Worm (Caenorhabditis elegans) whole organism, L2 larva: ENCODE results near the gene sand-1.

Experiments
- C34F6.9 ChIP-seq: fragments of 150-350 bp; optimal IDR thresholded peaks from 2 replicates; lab custom pipeline; 2014; ENCODE audit warnings: missing biosample characterization, missing genetic modification characterization
- F13H6.1 ChIP-seq: sonication (generic microtip); optimal IDR thresholded peaks from 2 replicates; lab custom pipeline; 2016; ENCODE audit warnings: missing genetic modification characterization, missing compliant biosample characterization
- Y55F3AM.14 ChIP-seq: fragments of 200-800 bp; sonication (Bioruptor generic); optimal IDR thresholded peaks from 2 replicates; lab custom pipeline; 2018; ENCODE audit warnings: mild to moderate bottlenecking, missing genetic modification characterization, missing compliant biosample characterization
- ZK546.5 ChIP-seq: sonication (generic microtip); optimal IDR thresholded peaks from 2 replicates; lab custom pipeline; 2017; ENCODE audit warnings: missing biosample characterization, missing genetic modification characterization
- alr-1 ChIP-seq: fragments of 150-350 bp; optimal IDR thresholded peaks from 2 replicates; lab custom pipeline; 2014; ENCODE audit warnings: missing biosample characterization, missing genetic modification characterization
- ama-1 ChIP-seq: fragments of 150-350 bp; optimal IDR thresholded peaks from 2 replicates; lab custom pipeline; 2018; ENCODE audit warnings: inconsistent platforms
- crh-2 ChIP-seq: sonication (generic microtip); optimal IDR thresholded peaks from 2 replicates; lab custom pipeline; 2017; ENCODE audit warnings: missing biosample characterization, missing genetic modification characterization
- dmd-4 ChIP-seq: sonication (generic microtip); optimal IDR thresholded peaks from 2 replicates; lab custom pipeline; 2017; ENCODE audit warnings: missing biosample characterization, missing genetic modification characterization
- egl-27 ChIP-seq: sonication (generic microtip); optimal IDR thresholded peaks from 3 replicates; lab custom pipeline; 2017; ENCODE audit warnings: missing biosample characterization, missing genetic modification reagents, missing genetic modification characterization
- elt-1 ChIP-seq: fragments of 150-350 bp; optimal IDR thresholded peaks from 2 replicates; lab custom pipeline; 2014; ENCODE audit warnings: missing biosample characterization, missing genetic modification characterization
- fos-1 ChIP-seq: fragments of 150-350 bp; optimal IDR thresholded peaks from 2 replicates; lab custom pipeline; 2014; ENCODE audit warnings: missing biosample characterization, missing genetic modification characterization
- gmeb-1 ChIP-seq: fragments of 150-350 bp; optimal IDR thresholded peaks from 2 replicates; lab custom pipeline; 2014; ENCODE audit warnings: missing biosample characterization, missing genetic modification characterization
- lin-11 ChIP-seq: fragments of 150-350 bp; sonication (generic microtip); optimal IDR thresholded peaks from 2 replicates; lab custom pipeline; 2014; ENCODE audit warnings: missing biosample characterization, missing genetic modification characterization, inconsistent platforms, mixed read lengths
- lin-13 ChIP-seq: fragments of 150-350 bp; optimal IDR thresholded peaks from 2 replicates; lab custom pipeline; 2014; ENCODE audit warnings: missing biosample characterization, missing genetic modification reagents, missing genetic modification characterization
- lsy-2 ChIP-seq, 2 experiments: fragments of 150-350 bp in 1 of 2; sonication (generic microtip) in 1 of 2; optimal IDR thresholded peaks; 2 replicates each; lab custom pipeline; 2014 to 2017; ENCODE audit warnings: missing biosample characterization in 2 of 2, missing genetic modification characterization in 2 of 2
- mdl-1 ChIP-seq, 2 experiments: fragments of 150-350 bp in 1 of 2; sonication (generic microtip) in 1 of 2; optimal IDR thresholded peaks; 2 replicates each; lab custom pipeline; 2017; ENCODE audit warnings: missing biosample characterization in 2 of 2, missing genetic modification characterization in 2 of 2
- nhr-10 ChIP-seq: sonication (generic microtip); optimal IDR thresholded peaks from 2 replicates; lab custom pipeline; 2017; ENCODE audit warnings: missing biosample characterization, missing genetic modification characterization
- nhr-129 ChIP-seq: fragments of 150-350 bp; optimal IDR thresholded peaks from 2 replicates; lab custom pipeline; 2014; ENCODE audit warnings: missing biosample characterization, missing genetic modification characterization
- nhr-21 ChIP-seq: fragments of 150-350 bp; optimal IDR thresholded peaks from 2 replicates; lab custom pipeline; 2014; ENCODE audit warnings: missing biosample characterization, missing genetic modification characterization
- nhr-23 ChIP-seq: fragments of 150-350 bp; optimal IDR thresholded peaks from 2 replicates; lab custom pipeline; 2014; ENCODE audit warnings: missing biosample characterization, missing genetic modification reagents, missing genetic modification characterization
- nhr-237 ChIP-seq: fragments of 150-350 bp; optimal IDR thresholded peaks from 2 replicates; lab custom pipeline; 2014; ENCODE audit warnings: missing biosample characterization, missing genetic modification characterization
- nhr-6 ChIP-seq: fragments of 150-350 bp; optimal IDR thresholded peaks from 2 replicates; lab custom pipeline; 2014; ENCODE audit warnings: missing biosample characterization, missing genetic modification characterization
- nhr-77 ChIP-seq: fragments of 150-350 bp; optimal IDR thresholded peaks from 2 replicates; lab custom pipeline; 2014; ENCODE audit warnings: missing biosample characterization, missing genetic modification characterization
- peb-1 ChIP-seq: fragments of 150-350 bp; optimal IDR thresholded peaks from 2 replicates; lab custom pipeline; 2014; ENCODE audit warnings: missing biosample characterization, missing genetic modification characterization
- skn-1 ChIP-seq: sonication (generic microtip); optimal IDR thresholded peaks from 2 replicates; lab custom pipeline; 2017; ENCODE audit warnings: missing biosample characterization, missing genetic modification characterization
- sma-3 ChIP-seq: sonication (generic microtip); optimal IDR thresholded peaks from 2 replicates; lab custom pipeline; 2016; ENCODE audit warnings: missing genetic modification reagents, missing genetic modification characterization, missing compliant biosample characterization
- sma-9 ChIP-seq, 2 experiments: fragments of 150-350 bp in 1 of 2; sonication (generic microtip) in 1 of 2; optimal IDR thresholded peaks; 2 replicates each; lab custom pipeline; 2014 to 2016; ENCODE audit warnings: missing genetic modification characterization in 2 of 2, mild to moderate bottlenecking in 1 of 2, missing biosample characterization in 1 of 2, missing compliant biosample characterization in 1 of 2, missing genetic modification reagents in 1 of 2, moderate library complexity in 1 of 2
- snpc-4 ChIP-seq: fragments of 150-350 bp; optimal IDR thresholded peaks from 2 replicates; lab custom pipeline; 2014; ENCODE audit warnings: missing biosample characterization, missing genetic modification characterization
- unc-39 ChIP-seq: fragments of 150-350 bp; optimal IDR thresholded peaks from 2 replicates; lab custom pipeline; 2014; ENCODE audit warnings: missing biosample characterization, missing genetic modification characterization
- unc-55 ChIP-seq: fragments of 150-350 bp; sonication (generic microtip); optimal IDR thresholded peaks from 3 replicates; lab custom pipeline; 2014; ENCODE audit warnings: missing biosample characterization, missing genetic modification reagents, missing genetic modification characterization
- unc-62 ChIP-seq: fragments of 150-350 bp; optimal IDR thresholded peaks from 2 replicates; lab custom pipeline; 2014; ENCODE audit warnings: missing biosample characterization, missing genetic modification reagents, missing genetic modification characterization
- zag-1 ChIP-seq: fragments of 150-350 bp; optimal IDR thresholded peaks from 2 replicates; lab custom pipeline; 2014; ENCODE audit warnings: missing biosample characterization, missing genetic modification characterization
- ztf-1 ChIP-seq: fragments of 200-800 bp; sonication (Bioruptor generic); conservative IDR thresholded peaks from 2 replicates; pipeline ENCODE4 v1.3.6; 2022; ENCODE audit warnings: missing genetic modification characterization, missing compliant biosample characterization
- ztf-11 ChIP-seq: sonication (generic microtip); optimal IDR thresholded peaks from 2 replicates; lab custom pipeline; 2017; ENCODE audit warnings: missing biosample characterization, missing genetic modification characterization
- ztf-4 ChIP-seq: fragments of 150-350 bp; optimal IDR thresholded peaks from 2 replicates; lab custom pipeline; 2014; ENCODE audit warnings: missing biosample characterization, missing genetic modification characterization

sand-1 gene

ce11 chrIV:5366567-5366966 lies at the start of gene sand-1:
TSS of gene sand-1 (plus strand) at chrIV:5366867.
- TF ChIP-seq elt-1 (no peak), skn-1 (no peak), egl-27 (tag; lab: Kevin White, UChicago) (no peak), mdl-1 (tag; optimal IDR thresholded peaks at IDR 0.05; lab: Kevin White, UChicago) (no peak), ztf-4 (no peak), zag-1 (tag; lab: Kevin White, UChicago) (no peak), nhr-10 (tag; lab: Kevin White, UChicago) (no peak), nhr-237 (tag; lab: Kevin White, UChicago) (no peak), unc-39 (tag; lab: Kevin White, UChicago) (no peak), ztf-1 (GFP tag; lab: Robert Waterston, UW) (no peak), nhr-77 (tag; lab: Kevin White, UChicago) (no peak), ama-1 (lab: Kevin White, UChicago) (no peak), nhr-129 (no peak)

ce11 chrIV:5317106-5317505 lies 49.6 kb upstream of the sand-1 start:
- peak; percentile 95 for TF ChIP-seq snpc-4
- TF ChIP-seq fos-1: peak; percentile 2
- TF ChIP-seq crh-2: peak; percentile 25
- TF ChIP-seq sma-3 (GFP tag; lab: Kevin White, UChicago): peak; percentile 63
- TF ChIP-seq nhr-21 (tag; lab: Kevin White, UChicago): peak; percentile 16
- TF ChIP-seq gmeb-1 (tag; lab: Kevin White, UChicago): peak; percentile 58
- peak; percentile 27 for TF ChIP-seq sma-9 (GFP tag; optimal IDR thresholded peaks at IDR 0.05; lab: Kevin White, UChicago)
- TF ChIP-seq sma-9 (tag; optimal IDR thresholded peaks at IDR 0.05; lab: Kevin White, UChicago): no peak
- TF ChIP-seq nhr-77 (tag; lab: Kevin White, UChicago): no peak
- peak; percentile 87 for TF ChIP-seq ama-1 (lab: Kevin White, UChicago)
- no peak for TF ChIP-seq nhr-10 (tag; lab: Kevin White, UChicago)
- TF ChIP-seq egl-27 (tag; lab: Kevin White, UChicago): no peak
- TF ChIP-seq lin-11 (tag; lab: Kevin White, UChicago): no peak
- TF ChIP-seq nhr-6 (tag; lab: Kevin White, UChicago): peak; percentile 27
- TF ChIP-seq ZK546.5: no peak
- TF ChIP-seq F13H6.1 (tag; lab: Kevin White, UChicago): peak; percentile 5

ce11 chrIV:5318835-5319303 lies 47.8 kb upstream of the sand-1 start, which contains the start of gene slc-46A:
TSS of gene slc-46A (plus strand) at chrIV:5319253.
- TF ChIP-seq zag-1 (tag; lab: Kevin White, UChicago) (no peak), unc-55 (peak; percentile 26), ztf-11 (tag; lab: Kevin White, UChicago) (no peak), sma-9 (GFP tag; optimal IDR thresholded peaks at IDR 0.05; lab: Kevin White, UChicago) (peak; percentile 12), sma-9 (tag; optimal IDR thresholded peaks at IDR 0.05; lab: Kevin White, UChicago) (no peak), nhr-237 (tag; lab: Kevin White, UChicago) (no peak), Y55F3AM.14 (GFP tag; lab: Kevin White, UChicago) (no peak), nhr-6 (tag; lab: Kevin White, UChicago) (no peak), unc-62 (GFP tag; lab: Kevin White, UChicago) (no peak), ztf-4 (no peak), snpc-4 (peak; percentile 20), crh-2 (no peak), C34F6.9 (peak; percentile 48), alr-1 (tag; lab: Kevin White, UChicago) (no peak), lsy-2 (tag; optimal IDR thresholded peaks at IDR 0.05; lab: Kevin White, UChicago) (no peak), ama-1 (lab: Kevin White, UChicago) (no peak), nhr-129 (no peak), nhr-77 (tag; lab: Kevin White, UChicago) (no peak), gmeb-1 (tag; lab: Kevin White, UChicago) (no peak), skn-1 (no peak), dmd-4 (no peak)

- TF ChIP-seq nhr-237 (tag; lab: Kevin White, UChicago) (no peak), snpc-4 (no peak), nhr-6 (tag; lab: Kevin White, UChicago) (no peak), egl-27 (tag; lab: Kevin White, UChicago) (no peak), lin-11 (tag; lab: Kevin White, UChicago) (no peak), gmeb-1 (tag; lab: Kevin White, UChicago) (no peak), nhr-23 (tag; lab: Kevin White, UChicago) (no peak), F13H6.1 (tag; lab: Kevin White, UChicago) (no peak), lin-13 (GFP tag; lab: Kevin White, UChicago) (no peak), skn-1 (no peak), peb-1 (no peak)
These were observed 40.5 kb upstream of the sand-1 start, which contains the start of gene Y4C6B.4 for ce11 chrIV:5326144-5326543. TSS of gene Y4C6B.4 (plus strand) at chrIV:5326444.
